Fruit fly (Drosophila melanogaster) whole organism, prepupa: ENCODE measurements around the gene Sfxn2.

ENCODE experiments used
- CG11294 ChIP-seq: fragments of 200-800 bp; sonication (Bioruptor generic); IDR thresholded peaks from 2 replicates; pipeline ENCODE4 v1.3.6; 2022; ENCODE audit warnings: missing biosample characterization, missing genetic modification characterization
- CG11902 ChIP-seq: fragments of 200-800 bp; sonication (Bioruptor generic); optimal IDR thresholded peaks from 3 replicates; lab custom pipeline; 2016; ENCODE audit warnings: missing biosample characterization, missing genetic modification characterization
- CG15336 ChIP-seq: fragments of 200-800 bp; sonication (Bioruptor generic); IDR thresholded peaks from 2 replicates; pipeline ENCODE4 v1.3.6; 2022; ENCODE audit warnings: missing biosample characterization, missing genetic modification characterization
- CG1621 ChIP-seq: fragments of 200-800 bp; sonication (Bioruptor generic); optimal IDR thresholded peaks from 3 replicates; lab custom pipeline; 2018; ENCODE audit warnings: missing biosample characterization, mild to moderate bottlenecking, missing genetic modification characterization
- CG16779 ChIP-seq: fragments of 200-800 bp; sonication (Bioruptor generic); optimal IDR thresholded peaks from 3 replicates; lab custom pipeline; 2017; ENCODE audit warnings: missing biosample characterization, mild to moderate bottlenecking, missing genetic modification characterization
- CG31627 ChIP-seq: fragments of 200-800 bp; sonication (Bioruptor generic); optimal IDR thresholded peaks from 3 replicates; lab custom pipeline; 2016; ENCODE audit warnings: missing biosample characterization, missing genetic modification characterization
- CG32006 ChIP-seq: fragments of 200-800 bp; sonication (Bioruptor generic); optimal IDR thresholded peaks from 3 replicates; lab custom pipeline; 2017; ENCODE audit warnings: missing biosample characterization, mild to moderate bottlenecking, missing genetic modification characterization
- CG34406 ChIP-seq: fragments of 200-800 bp; sonication (Bioruptor generic); optimal IDR thresholded peaks from 3 replicates; lab custom pipeline; 2016; ENCODE audit warnings: missing biosample characterization, missing genetic modification characterization
- CG6163 ChIP-seq: fragments of 200-800 bp; sonication (Bioruptor generic); IDR thresholded peaks from 3 replicates; pipeline ENCODE4 v1.3.6; 2022; ENCODE audit warnings: missing biosample characterization, missing genetic modification characterization
- CG6276 ChIP-seq: fragments of 200-800 bp; sonication (Bioruptor generic); optimal IDR thresholded peaks from 2 replicates; lab custom pipeline; 2017; ENCODE audit warnings: missing biosample characterization, mild to moderate bottlenecking, missing genetic modification characterization
- CG6792 ChIP-seq: fragments of 200-800 bp; sonication (Bioruptor generic); optimal IDR thresholded peaks from 3 replicates; lab custom pipeline; 2016; ENCODE audit warnings: missing biosample characterization, missing genetic modification characterization
- CG6808 ChIP-seq: fragments of 200-800 bp; sonication (Bioruptor generic); optimal IDR thresholded peaks from 3 replicates; lab custom pipeline; 2017; ENCODE audit warnings: missing biosample characterization, missing genetic modification characterization, mild to moderate bottlenecking, moderate library complexity, missing genetic modification reagents
- CG6854 ChIP-seq: fragments of 200-800 bp; sonication (Bioruptor generic); optimal IDR thresholded peaks from 2 replicates; lab custom pipeline; 2017; ENCODE audit warnings: missing biosample characterization, mild to moderate bottlenecking, missing genetic modification characterization
- CG8119 ChIP-seq: fragments of 200-800 bp; sonication (Bioruptor generic); IDR thresholded peaks from 3 replicates; pipeline ENCODE4 v1.3.6; 2022; ENCODE audit warnings: missing biosample characterization, missing genetic modification characterization
- CG8319 ChIP-seq: fragments of 200-800 bp; sonication (Bioruptor generic); optimal IDR thresholded peaks from 3 replicates; lab custom pipeline; 2016; ENCODE audit warnings: missing biosample characterization, missing genetic modification characterization
- CG9139 ChIP-seq: fragments of 200-800 bp; sonication (Bioruptor generic); optimal IDR thresholded peaks from 3 replicates; lab custom pipeline; 2017; ENCODE audit warnings: missing biosample characterization, mild to moderate bottlenecking, missing genetic modification characterization
- Eip75B ChIP-seq: fragments of 200-800 bp; sonication (Bioruptor generic); optimal IDR thresholded peaks from 3 replicates; lab custom pipeline; 2016; ENCODE audit warnings: missing biosample characterization, missing genetic modification characterization
- Eip78C ChIP-seq: fragments of 200-800 bp; sonication (Bioruptor generic); peaks from one replicate; lab custom pipeline; 2016; ENCODE audit warnings: missing biosample characterization, missing genetic modification characterization
- Ets96B ChIP-seq: fragments of 200-800 bp; optimal IDR thresholded peaks from 2 replicates; lab custom pipeline; 2019; ENCODE audit warnings: missing biosample characterization, mild to moderate bottlenecking, missing genetic modification characterization, moderate library complexity
- Gug ChIP-seq: fragments of 200-800 bp; sonication (Bioruptor generic); IDR thresholded peaks from 2 replicates; pipeline ENCODE4 v1.3.6; 2022; ENCODE audit warnings: missing biosample characterization, missing genetic modification characterization
- Hr39 ChIP-seq: fragments of 200-800 bp; sonication (Bioruptor generic); optimal IDR thresholded peaks from 2 replicates; lab custom pipeline; 2016; ENCODE audit warnings: missing biosample characterization, missing genetic modification characterization
- Hr4 ChIP-seq: fragments of 200-800 bp; sonication (Bioruptor generic); optimal IDR thresholded peaks from 3 replicates; lab custom pipeline; 2016; ENCODE audit warnings: missing biosample characterization, missing genetic modification characterization
- Met ChIP-seq: fragments of 200-800 bp; sonication (Bioruptor generic); optimal IDR thresholded peaks from 3 replicates; lab custom pipeline; 2016; ENCODE audit warnings: missing biosample characterization, missing genetic modification characterization
- OdsH ChIP-seq: fragments of 200-800 bp; sonication (Bioruptor generic); optimal IDR thresholded peaks from 3 replicates; lab custom pipeline; 2016; ENCODE audit warnings: missing biosample characterization, missing genetic modification characterization
- Smox ChIP-seq: fragments of 200-800 bp; sonication (Bioruptor generic); optimal IDR thresholded peaks from 3 replicates; lab custom pipeline; 2016; ENCODE audit warnings: missing biosample characterization, missing genetic modification characterization
- Sox14 ChIP-seq: fragments of 200-800 bp; sonication (Bioruptor generic); optimal IDR thresholded peaks from 3 replicates; lab custom pipeline; 2016; ENCODE audit warnings: missing biosample characterization, missing genetic modification characterization
- Sox15 ChIP-seq: fragments of 200-800 bp; sonication (Bioruptor generic); optimal IDR thresholded peaks from 3 replicates; lab custom pipeline; 2016; ENCODE audit warnings: missing biosample characterization, missing genetic modification characterization
- achi ChIP-seq: fragments of 200-800 bp; sonication (Bioruptor generic); optimal IDR thresholded peaks from 3 replicates; lab custom pipeline; 2016; ENCODE audit warnings: missing biosample characterization, missing genetic modification characterization
- dac ChIP-seq: fragments of 200-800 bp; sonication (Bioruptor generic); optimal IDR thresholded peaks from 2 replicates; lab custom pipeline; 2017; ENCODE audit warnings: missing biosample characterization, mild to moderate bottlenecking, missing genetic modification characterization
- eg ChIP-seq: fragments of 200-800 bp; sonication (Bioruptor generic); IDR thresholded peaks from 3 replicates; pipeline ENCODE4 v1.3.6; 2022; ENCODE audit warnings: missing biosample characterization, missing genetic modification characterization
- fd59A ChIP-seq: fragments of 200-800 bp; sonication (Bioruptor generic); optimal IDR thresholded peaks from 2 replicates; lab custom pipeline; 2017; ENCODE audit warnings: missing biosample characterization, mild to moderate bottlenecking, missing genetic modification characterization, missing genetic modification reagents
- fd85E ChIP-seq: fragments of 200-800 bp; sonication (Bioruptor generic); optimal IDR thresholded peaks from 3 replicates; lab custom pipeline; 2016; ENCODE audit warnings: missing biosample characterization, missing genetic modification characterization
- fkh ChIP-seq: fragments of 200-800 bp; sonication (Bioruptor generic); optimal IDR thresholded peaks from 3 replicates; lab custom pipeline; 2017; ENCODE audit warnings: missing biosample characterization, mild to moderate bottlenecking, missing genetic modification characterization, moderate library complexity
- lz ChIP-seq: fragments of 200-800 bp; sonication (Bioruptor generic); optimal IDR thresholded peaks from 3 replicates; lab custom pipeline; 2016; ENCODE audit warnings: missing biosample characterization, missing genetic modification characterization
- net ChIP-seq: fragments of 200-800 bp; sonication (Bioruptor generic); optimal IDR thresholded peaks from 3 replicates; lab custom pipeline; 2016; ENCODE audit warnings: missing biosample characterization, missing genetic modification characterization
- pdm3 ChIP-seq: fragments of 200-800 bp; sonication (Bioruptor generic); optimal IDR thresholded peaks from 3 replicates; lab custom pipeline; 2016; ENCODE audit warnings: missing biosample characterization, missing genetic modification characterization
- salr ChIP-seq, 2 experiments: fragments of 200-800 bp; sonication (Bioruptor generic); optimal IDR thresholded peaks; 3 replicates each; lab custom pipeline; 2016 to 2018; ENCODE audit warnings: missing biosample characterization in 2 of 2, missing genetic modification characterization in 2 of 2, mild to moderate bottlenecking in 1 of 2
- spab ChIP-seq: fragments of 200-800 bp; sonication (Bioruptor generic); optimal IDR thresholded peaks from 2 replicates; lab custom pipeline; 2017; ENCODE audit warnings: missing biosample characterization, mild to moderate bottlenecking, missing genetic modification characterization, missing genetic modification reagents
- ss ChIP-seq, 2 experiments: fragments of 200-800 bp; sonication (Bioruptor generic); optimal IDR thresholded peaks; 2 replicates in 1 of 2; 3 replicates in 1 of 2; lab custom pipeline; 2017 to 2018; ENCODE audit warnings: mild to moderate bottlenecking in 2 of 2, missing biosample characterization in 2 of 2, missing genetic modification characterization in 2 of 2, moderate library complexity in 1 of 2
- topi ChIP-seq: fragments of 200-800 bp; sonication (Bioruptor generic); optimal IDR thresholded peaks from 3 replicates; lab custom pipeline; 2016; ENCODE audit warnings: missing biosample characterization, missing genetic modification characterization

Gene Sfxn2

dm6 chr3L:19042501-19042900 is 20.5 kb upstream of the Sfxn2 start (continued):
- TF ChIP-seq CG6854 (peak; percentile 78), Ets96B (tag; lab: Kevin White, UChicago) (peak; percentile 97), CG8119 (peak; percentile 96), Gug (GFP tag; lab: Robert Waterston, UW) (peak; percentile 88), CG6163 (GFP tag; lab: Robert Waterston, UW) (peak; percentile 87), pdm3 (GFP tag; lab: Kevin White, UChicago) (peak; percentile 89), Eip75B (GFP tag; lab: Kevin White, UChicago) (peak; percentile 90), CG31627 (GFP tag; lab: Kevin White, UChicago) (peak; percentile 83), fd85E (GFP tag; lab: Kevin White, UChicago) (peak; percentile 67), fd59A (GFP tag; lab: Kevin White, UChicago) (peak; percentile 91), CG8319 (GFP tag; lab: Kevin White, UChicago) (peak; percentile 89), Sox14 (GFP tag; lab: Kevin White, UChicago) (peak; percentile 86), dac (GFP tag; lab: Kevin White, UChicago) (peak; percentile 88), net (GFP tag; lab: Kevin White, UChicago) (peak; percentile 89)

- TF ChIP-seq CG16779 (no peak), CG8119 (no peak), Eip78C (GFP tag; lab: Kevin White, UChicago) (peak; percentile 19), Smox (GFP tag; lab: Kevin White, UChicago) (no peak)
Measured at dm6 chr3L:19043464-19044034, 19.4 kb upstream of the Sfxn2 start.

dm6 chr3L:19044589-19045298 is 18.2 kb upstream of the Sfxn2 start:
- TF ChIP-seq CG6276 (GFP tag; lab: Kevin White, UChicago) (peak; percentile 40), Eip78C (GFP tag; lab: Kevin White, UChicago) (peak; percentile 55), Sox15 (GFP tag; lab: Kevin White, UChicago) (no peak), CG6163 (GFP tag; lab: Robert Waterston, UW) (peak; percentile 43; the same call in 2 of the 3 replicates), CG31627 (GFP tag; lab: Kevin White, UChicago) (no peak), eg (GFP tag; lab: Robert Waterston, UW) (peak; percentile 15), fkh (GFP tag; lab: Kevin White, UChicago) (peak; percentile 46), CG15336 (GFP tag; lab: Robert Waterston, UW) (peak; percentile 11; the same call in 1 of the 2 replicates)
- TF ChIP-seq, all 60 proteins: peak for 6

- TF ChIP-seq salr (GFP tag; optimal IDR thresholded peaks at IDR 0.05; lab: Kevin White, UChicago) = peak in 1 of 2 experiments; percentile 71
- peak; percentile 9 for TF ChIP-seq CG1621 (tag; lab: Kevin White, UChicago)
- peak; percentile 85 for TF ChIP-seq CG34406 (GFP tag; lab: Kevin White, UChicago)
- TF ChIP-seq Hr39 (GFP tag; lab: Kevin White, UChicago) = peak; percentile 70
- peak; percentile 87 for TF ChIP-seq pdm3 (GFP tag; lab: Kevin White, UChicago)
- TF ChIP-seq Met = peak; percentile 86
- TF ChIP-seq CG11294 (GFP tag; lab: Robert Waterston, UW) = peak; percentile 70
- TF ChIP-seq ss (GFP tag; optimal IDR thresholded peaks at IDR 0.05; lab: Kevin White, UChicago) = peak; percentile 52 to 71
- TF ChIP-seq CG16779 = peak; percentile 32
- TF ChIP-seq topi (GFP tag; lab: Kevin White, UChicago) = peak; percentile 76
- TF ChIP-seq CG32006 = peak; percentile 79
- peak; percentile 79 for TF ChIP-seq net (GFP tag; lab: Kevin White, UChicago)
- peak; percentile 40 for TF ChIP-seq fkh (GFP tag; lab: Kevin White, UChicago)
- peak; percentile 84 for TF ChIP-seq Smox (GFP tag; lab: Kevin White, UChicago)
- peak; percentile 54 for TF ChIP-seq Sox15 (GFP tag; lab: Kevin White, UChicago)
- peak; percentile 87 for TF ChIP-seq Hr4 (GFP tag; lab: Kevin White, UChicago)
- peak; percentile 36 for TF ChIP-seq CG11902 (GFP tag; lab: Kevin White, UChicago)
- peak; percentile 55 for TF ChIP-seq spab (GFP tag; lab: Kevin White, UChicago)
- TF ChIP-seq CG6792 = peak; percentile 79
- peak; percentile 68 for TF ChIP-seq CG9139 (GFP tag; lab: Kevin White, UChicago)
- peak; percentile 75 for TF ChIP-seq lz (GFP tag; lab: Kevin White, UChicago)
- TF ChIP-seq Sox14 (GFP tag; lab: Kevin White, UChicago) = peak; percentile 81
- peak; percentile 73 for TF ChIP-seq CG31627 (GFP tag; lab: Kevin White, UChicago)
- peak; percentile 66 for TF ChIP-seq CG6276 (GFP tag; lab: Kevin White, UChicago)
- peak; percentile 8 for TF ChIP-seq fd85E (GFP tag; lab: Kevin White, UChicago)
- TF ChIP-seq CG6808 = peak; percentile 53
- peak; percentile 84 for TF ChIP-seq OdsH
- peak; percentile 82 for TF ChIP-seq Ets96B (tag; lab: Kevin White, UChicago)
- TF ChIP-seq achi (GFP tag; lab: Kevin White, UChicago) = peak; percentile 83
Measured at dm6 chr3L:19045299-19046025, 17.5 kb upstream of the Sfxn2 start, which contains the start of gene nkd. Gene nkd (minus strand): TSS chr3L:19045449.
